Worm (Caenorhabditis elegans): ENCODE measurements around the gene clip-1.

- TF ChIP-seq aly-2 (tag; optimal IDR thresholded peaks at IDR 0.05) (no peak), dve-1 (tag; optimal IDR thresholded peaks at IDR 0.05; ENCODE audit: insufficient read depth) (peak; percentile 26), mep-1 (tag; optimal IDR thresholded peaks at IDR 0.05) (no peak), sdz-12 (GFP tag; optimal IDR thresholded peaks at IDR 0.05) (no peak)
Measured at ce11 chrIII:9258510-9258909, 10.4 kb downstream of the clip-1 start.
